Worm (Caenorhabditis elegans): ENCODE data around the gene cash-1.

- TF ChIP-seq zag-1 (tag; optimal IDR thresholded peaks at IDR 0.05) = no peak
- no peak for TF ChIP-seq aly-2 (tag; optimal IDR thresholded peaks at IDR 0.05)
- no peak for TF ChIP-seq lin-13 (GFP tag; optimal IDR thresholded peaks at IDR 0.05)
- no peak for TF ChIP-seq nhr-76 (tag; optimal IDR thresholded peaks at IDR 0.05)
- no peak for TF ChIP-seq fkh-10 (GFP tag; optimal IDR thresholded peaks at IDR 0.05)
- TF ChIP-seq ztf-7 (tag; optimal IDR thresholded peaks at IDR 0.05) = no peak
- no peak for TF ChIP-seq Y5F2A.4 (GFP tag; optimal IDR thresholded peaks at IDR 0.05)
- no peak for TF ChIP-seq lsy-2 (tag; optimal IDR thresholded peaks at IDR 0.05)
- TF ChIP-seq pha-4 (GFP tag; IDR thresholded peaks at IDR 0.05) = no peak
- TF ChIP-seq pha-4 (tag; optimal IDR thresholded peaks at IDR 0.05) = no peak
- TF ChIP-seq nhr-237 (tag; optimal IDR thresholded peaks at IDR 0.05) = no peak
Observed at ce11 chrV:10332012-10332411, 30.0 kb upstream of the cash-1 start, which contains the start of gene crm-1.
